Fruit fly (Drosophila melanogaster): ENCODE measurements around the gene CG31219.

- TF ChIP-seq CG3919 (GFP tag; optimal IDR thresholded peaks at IDR 0.05) (no peak), CG8319 (GFP tag; optimal IDR thresholded peaks at IDR 0.05) (no peak), CG9139 (GFP tag; optimal IDR thresholded peaks at IDR 0.05) (no peak), CG11762 (GFP tag; optimal IDR thresholded peaks at IDR 0.05; ENCODE audit: insufficient read depth) (no peak), Smox (GFP tag; optimal IDR thresholded peaks at IDR 0.05) (no peak), dsx (GFP tag; optimal IDR thresholded peaks at IDR 0.05; ENCODE audit: poor library complexity, severe bottlenecking) (no peak), CG11294 (GFP tag; IDR thresholded peaks at IDR 0.05) (no peak), CG10631 (GFP tag; optimal IDR thresholded peaks at IDR 0.05) (no peak), Sox102F (GFP tag; optimal IDR thresholded peaks at IDR 0.05) (no peak), svp (GFP tag) (no peak), Lpt (GFP tag; optimal IDR thresholded peaks at IDR 0.05) (no peak), Gug (GFP tag; IDR thresholded peaks at IDR 0.05) (no peak), CG8119 (GFP tag; IDR thresholded peaks at IDR 0.05) (no peak), cyc (GFP tag; optimal IDR thresholded peaks at IDR 0.05) (no peak)
These were observed 7.9 kb upstream of the CG31219 start for dm6 chr3R:19642893-19643270.
